Worm (Caenorhabditis elegans): Measurements from ENCODE around the gene ets-4.

Gene ets-4

DNA sequence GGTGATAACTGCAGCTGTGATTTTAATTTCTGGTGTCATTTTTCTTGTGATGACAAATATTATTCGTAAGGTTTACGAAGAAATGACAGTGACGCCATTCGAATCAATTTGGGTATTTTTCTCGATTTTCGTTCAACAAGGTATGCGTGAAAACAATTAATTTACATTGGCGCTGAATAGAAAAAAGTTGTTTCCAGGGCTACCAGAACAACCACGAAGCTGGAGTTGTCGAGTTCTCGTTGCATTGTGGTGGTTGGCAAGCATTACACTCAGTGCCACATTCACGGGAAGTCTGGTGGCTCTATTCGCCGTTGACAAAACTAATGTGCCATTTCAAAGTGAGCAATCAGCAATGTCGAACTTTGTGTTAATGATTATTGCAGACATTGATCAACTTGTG is 10.9 kb upstream of the ets-4 start:
- TF ChIP-seq ets-7 (tag; optimal IDR thresholded peaks at IDR 0.05), result no peak
- no peak for TF ChIP-seq aly-1 (tag; optimal IDR thresholded peaks at IDR 0.05)
- no peak for TF ChIP-seq ama-1 (optimal IDR thresholded peaks at IDR 0.05)
- TF ChIP-seq flt-1 (GFP tag; IDR thresholded peaks at IDR 0.05), result no peak
- TF ChIP-seq ceh-13 (GFP tag; optimal IDR thresholded peaks at IDR 0.05), result no peak
- no peak for TF ChIP-seq F13C5.2 (tag; optimal IDR thresholded peaks at IDR 0.05)
- TF ChIP-seq tbx-11 (GFP tag; IDR thresholded peaks at IDR 0.05), result no peak
- no peak for TF ChIP-seq sea-1 (GFP tag; conservative IDR thresholded peaks at IDR 0.05)
- no peak for TF ChIP-seq hnd-1 (tag; optimal IDR thresholded peaks at IDR 0.05)
- TF ChIP-seq tra-4 (tag; optimal IDR thresholded peaks at IDR 0.05), result no peak
- TF ChIP-seq scrt-1 (GFP tag; IDR thresholded peaks at IDR 0.05), result no peak
- TF ChIP-seq ceh-36 (tag; optimal IDR thresholded peaks at IDR 0.05), result no peak
- no peak for TF ChIP-seq hmg-4 (GFP tag; optimal IDR thresholded peaks at IDR 0.05)
- no peak for TF ChIP-seq tbx-37 (GFP tag; conservative IDR thresholded peaks at IDR 0.05)
- no peak for TF ChIP-seq hmbx-1 (tag; optimal IDR thresholded peaks at IDR 0.05)
- no peak for TF ChIP-seq B0310.2 (tag; optimal IDR thresholded peaks at IDR 0.05)
- TF ChIP-seq pes-1 (GFP tag; IDR thresholded peaks at IDR 0.05), result no peak

DNA sequence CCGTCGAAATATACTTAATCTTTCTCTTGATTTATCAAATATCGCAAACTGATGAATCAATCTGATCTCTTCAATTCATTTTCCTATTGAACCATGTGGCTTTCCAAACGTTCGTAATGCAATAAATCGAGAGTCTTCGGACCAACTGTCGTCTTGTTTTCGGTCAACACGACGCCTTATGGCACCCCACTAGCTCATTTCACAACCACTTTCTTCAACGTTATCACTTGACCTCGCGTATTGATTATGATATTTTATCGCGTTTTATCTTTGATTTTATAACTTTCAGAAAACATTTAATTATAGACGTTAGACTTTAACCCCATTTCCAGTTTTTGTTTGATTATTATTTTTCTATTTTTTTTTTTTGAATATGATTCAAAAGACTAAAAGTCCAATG is 8.9 kb upstream of the ets-4 start:
- no peak for TF ChIP-seq tra-4 (tag; optimal IDR thresholded peaks at IDR 0.05)
- no peak for TF ChIP-seq ets-7 (tag; optimal IDR thresholded peaks at IDR 0.05)
- no peak for TF ChIP-seq ceh-36 (tag; optimal IDR thresholded peaks at IDR 0.05)
- no peak for TF ChIP-seq pes-1 (GFP tag; IDR thresholded peaks at IDR 0.05)
- TF ChIP-seq ama-1 (optimal IDR thresholded peaks at IDR 0.05), result no peak
- no peak for TF ChIP-seq flt-1 (GFP tag; IDR thresholded peaks at IDR 0.05)
- TF ChIP-seq scrt-1 (GFP tag; IDR thresholded peaks at IDR 0.05), result no peak
- TF ChIP-seq tbx-37 (GFP tag; conservative IDR thresholded peaks at IDR 0.05), result no peak

DNA sequence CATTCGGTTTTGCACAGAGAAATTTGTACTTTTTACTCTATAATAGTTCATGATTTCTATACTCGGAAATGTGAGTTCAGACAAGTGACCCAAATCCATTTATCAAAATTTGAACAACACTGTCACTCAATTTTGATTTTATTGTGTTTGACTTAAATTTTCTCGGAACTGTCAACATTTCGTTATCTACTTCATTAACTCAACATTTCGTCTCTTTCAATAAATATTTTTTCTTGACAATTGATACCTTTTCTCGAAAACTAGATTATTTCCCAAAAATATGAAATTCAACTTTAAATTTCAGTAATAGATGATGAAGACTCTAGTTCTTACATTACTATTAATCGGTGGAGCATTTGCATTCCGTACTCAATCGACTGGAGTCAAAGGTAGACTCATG is 8.1 kb upstream of the ets-4 start, which contains the start of gene ttr-36:
Gene ttr-36, plus strand, starts transcription at position 301 of the 400 bp plus-strand sequence.
- no peak for TF ChIP-seq tbx-37 (GFP tag; conservative IDR thresholded peaks at IDR 0.05)
- TF ChIP-seq tbx-11 (GFP tag; IDR thresholded peaks at IDR 0.05), result no peak
- no peak for TF ChIP-seq hmg-4 (GFP tag; optimal IDR thresholded peaks at IDR 0.05)

DNA sequence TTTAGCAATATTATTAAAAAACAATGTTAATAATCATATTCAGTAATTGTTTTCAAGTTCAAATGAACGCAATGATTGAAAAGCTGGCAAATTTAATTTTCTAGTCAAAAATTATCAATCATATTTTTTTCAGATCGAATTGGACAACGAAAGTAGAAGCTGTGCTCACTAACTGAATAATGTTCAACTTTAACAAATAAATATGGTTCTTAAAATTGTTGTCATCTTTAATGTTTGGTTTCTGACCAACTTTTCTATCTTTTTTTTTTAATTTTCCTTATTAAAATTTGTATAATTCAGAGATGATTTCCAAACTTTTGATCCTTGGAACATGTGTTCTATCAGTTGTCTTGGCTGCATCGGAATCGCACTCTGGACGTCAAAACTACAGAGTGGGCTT is 6.7 kb upstream of the ets-4 start, which contains the start of gene ttr-35:
Gene ttr-35, plus strand, starts transcription at position 301 of the 400 bp plus-strand sequence.
- TF ChIP-seq hmg-4 (GFP tag; optimal IDR thresholded peaks at IDR 0.05) (no peak), ceh-36 (tag; optimal IDR thresholded peaks at IDR 0.05) (no peak), aly-1 (tag; optimal IDR thresholded peaks at IDR 0.05) (no peak), B0310.2 (tag; optimal IDR thresholded peaks at IDR 0.05) (no peak), ceh-13 (GFP tag; optimal IDR thresholded peaks at IDR 0.05) (no peak)

DNA sequence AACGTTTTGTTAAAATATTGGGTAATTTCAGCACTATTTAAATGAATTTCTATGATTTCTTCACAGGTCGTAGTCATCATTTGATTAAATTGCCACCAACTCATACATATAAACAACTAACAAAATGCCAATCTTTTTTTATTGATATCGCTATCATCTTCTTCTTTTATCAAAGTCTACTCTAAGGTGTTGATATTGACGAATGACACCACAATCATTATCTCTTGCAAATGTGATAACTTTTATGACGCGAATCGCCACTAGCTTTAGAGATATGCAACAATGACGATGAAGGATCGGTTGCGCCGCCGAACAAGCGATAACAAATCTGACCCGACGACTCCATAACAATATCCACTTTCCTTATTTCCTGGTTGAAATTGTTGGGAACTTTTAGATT is 4.2 kb upstream of the ets-4 start:
- no peak for TF ChIP-seq scrt-1 (GFP tag; IDR thresholded peaks at IDR 0.05)
- TF ChIP-seq tbx-11 (GFP tag; IDR thresholded peaks at IDR 0.05), result no peak
- no peak for TF ChIP-seq tbx-37 (GFP tag; conservative IDR thresholded peaks at IDR 0.05)
- TF ChIP-seq hmg-4 (GFP tag; optimal IDR thresholded peaks at IDR 0.05), result no peak
- no peak for TF ChIP-seq ceh-13 (GFP tag; optimal IDR thresholded peaks at IDR 0.05)
- no peak for TF ChIP-seq ets-7 (tag; optimal IDR thresholded peaks at IDR 0.05)
- no peak for TF ChIP-seq flt-1 (GFP tag; IDR thresholded peaks at IDR 0.05)
- no peak for TF ChIP-seq pes-1 (GFP tag; IDR thresholded peaks at IDR 0.05)
- no peak for TF ChIP-seq F13C5.2 (tag; optimal IDR thresholded peaks at IDR 0.05)
- TF ChIP-seq hnd-1 (tag; optimal IDR thresholded peaks at IDR 0.05), result no peak
- TF ChIP-seq tra-4 (tag; optimal IDR thresholded peaks at IDR 0.05), result no peak
- no peak for TF ChIP-seq aly-1 (tag; optimal IDR thresholded peaks at IDR 0.05)
- TF ChIP-seq ceh-36 (tag; optimal IDR thresholded peaks at IDR 0.05), result no peak
- TF ChIP-seq sea-1 (GFP tag; conservative IDR thresholded peaks at IDR 0.05), result no peak

DNA sequence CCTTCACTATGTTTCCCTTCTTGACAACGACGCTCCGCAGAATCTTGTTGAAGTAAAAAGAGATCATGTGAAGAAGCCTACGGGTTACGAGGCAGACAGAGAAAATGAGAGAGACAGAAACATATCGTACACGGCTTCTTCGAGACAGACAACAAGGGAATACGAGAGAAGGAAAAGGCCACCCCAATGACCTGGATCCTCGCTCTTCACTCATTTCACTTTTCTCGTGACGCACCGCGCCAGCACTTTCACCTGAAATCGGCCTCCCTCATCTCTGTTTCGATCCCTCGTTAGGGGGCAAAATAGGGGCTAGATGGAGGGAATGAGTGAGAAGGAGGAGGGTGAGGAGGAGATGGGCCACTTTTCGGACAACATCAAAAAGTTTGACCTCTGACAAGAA is 3.4 kb upstream of the ets-4 start:
- TF ChIP-seq flt-1 (GFP tag; IDR thresholded peaks at IDR 0.05) (no peak), tbx-37 (GFP tag; conservative IDR thresholded peaks at IDR 0.05) (no peak)

DNA sequence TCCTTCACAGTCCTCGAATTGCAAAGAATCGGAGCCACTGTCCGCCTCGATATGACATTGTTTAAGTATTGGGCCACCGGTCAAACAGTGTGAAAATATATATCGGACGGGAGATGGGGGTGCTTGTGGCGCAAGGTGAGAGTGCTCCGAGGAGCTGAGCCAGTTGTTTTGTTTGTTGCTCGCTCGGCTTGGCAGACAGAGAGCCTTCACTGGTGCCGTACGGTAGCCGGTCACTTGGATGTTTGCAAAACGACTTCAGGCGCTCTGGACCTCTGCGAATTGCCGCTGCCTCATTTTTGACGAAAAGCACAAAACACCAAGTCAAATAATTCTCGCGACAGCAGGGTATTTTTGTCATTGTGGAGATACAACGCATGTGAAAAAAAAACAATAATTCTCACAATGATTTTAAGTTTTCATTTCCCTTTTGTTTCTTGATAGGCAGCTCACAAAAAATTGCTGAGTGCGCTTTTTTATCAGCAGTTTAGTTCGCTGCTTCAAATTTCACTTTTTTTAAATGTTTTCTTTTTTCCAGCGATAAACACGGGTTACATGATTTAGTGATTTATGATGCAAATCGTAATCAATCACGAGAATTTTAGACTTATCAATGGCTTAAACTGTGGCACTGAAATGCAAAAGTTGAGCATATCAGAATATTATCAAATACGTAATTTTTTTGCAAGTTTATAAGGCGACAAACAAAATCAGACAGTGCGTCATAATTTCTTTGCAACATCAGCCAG is 1.5 kb upstream of the ets-4 start:
- TF ChIP-seq hmg-4 (GFP tag; optimal IDR thresholded peaks at IDR 0.05), result no peak
- no peak for TF ChIP-seq tra-4 (tag; optimal IDR thresholded peaks at IDR 0.05)
- TF ChIP-seq F13C5.2 (tag; optimal IDR thresholded peaks at IDR 0.05), result no peak
- TF ChIP-seq ama-1 (optimal IDR thresholded peaks at IDR 0.05), result no peak
- TF ChIP-seq tbx-37 (GFP tag; conservative IDR thresholded peaks at IDR 0.05), result no peak
- no peak for TF ChIP-seq hmbx-1 (tag; optimal IDR thresholded peaks at IDR 0.05)
- TF ChIP-seq B0310.2 (tag; optimal IDR thresholded peaks at IDR 0.05), result no peak
- no peak for TF ChIP-seq pes-1 (GFP tag; IDR thresholded peaks at IDR 0.05)
- no peak for TF ChIP-seq tbx-11 (GFP tag; IDR thresholded peaks at IDR 0.05)
- TF ChIP-seq ets-7 (tag; optimal IDR thresholded peaks at IDR 0.05), result no peak
- TF ChIP-seq flt-1 (GFP tag; IDR thresholded peaks at IDR 0.05), result no peak
- TF ChIP-seq sea-1 (GFP tag; conservative IDR thresholded peaks at IDR 0.05), result no peak
- TF ChIP-seq ceh-13 (GFP tag; optimal IDR thresholded peaks at IDR 0.05), result no peak
- no peak for TF ChIP-seq ceh-36 (tag; optimal IDR thresholded peaks at IDR 0.05)
- TF ChIP-seq scrt-1 (GFP tag; IDR thresholded peaks at IDR 0.05), result no peak
- no peak for TF ChIP-seq hnd-1 (tag; optimal IDR thresholded peaks at IDR 0.05)
- no peak for TF ChIP-seq aly-1 (tag; optimal IDR thresholded peaks at IDR 0.05)

DNA sequence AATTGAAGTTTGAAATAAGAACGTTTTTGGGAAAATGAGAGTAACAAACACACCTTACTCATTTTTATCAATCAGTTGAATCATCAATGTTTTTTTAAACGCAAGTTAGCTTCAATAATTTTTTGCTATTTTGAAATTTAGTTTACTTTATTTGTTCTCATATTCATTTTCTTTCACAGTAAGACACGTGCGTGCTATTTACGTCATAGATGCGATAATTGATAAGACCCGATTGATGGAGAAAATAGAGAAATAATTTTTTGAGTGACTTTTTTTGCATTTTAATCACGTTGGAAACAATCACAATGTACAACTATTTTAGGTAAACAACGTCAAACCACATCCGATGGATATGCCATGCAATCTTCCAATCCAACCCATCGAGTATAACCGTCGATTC is 790 bp downstream of the ets-4 start:
- TF ChIP-seq hnd-1 (tag; optimal IDR thresholded peaks at IDR 0.05), result no peak
- no peak for TF ChIP-seq flt-1 (GFP tag; IDR thresholded peaks at IDR 0.05)
- TF ChIP-seq hmbx-1 (tag; optimal IDR thresholded peaks at IDR 0.05), result no peak
- TF ChIP-seq sea-1 (GFP tag; conservative IDR thresholded peaks at IDR 0.05), result no peak
- TF ChIP-seq tbx-11 (GFP tag; IDR thresholded peaks at IDR 0.05), result no peak
- TF ChIP-seq scrt-1 (GFP tag; IDR thresholded peaks at IDR 0.05), result no peak
- no peak for TF ChIP-seq aly-1 (tag; optimal IDR thresholded peaks at IDR 0.05)
- TF ChIP-seq ceh-13 (GFP tag; optimal IDR thresholded peaks at IDR 0.05), result no peak
- no peak for TF ChIP-seq ama-1 (optimal IDR thresholded peaks at IDR 0.05)
- TF ChIP-seq F13C5.2 (tag; optimal IDR thresholded peaks at IDR 0.05), result no peak
- TF ChIP-seq hmg-4 (GFP tag; optimal IDR thresholded peaks at IDR 0.05), result no peak
- TF ChIP-seq tbx-37 (GFP tag; conservative IDR thresholded peaks at IDR 0.05), result no peak
- TF ChIP-seq ceh-36 (tag; optimal IDR thresholded peaks at IDR 0.05), result no peak

Measured in whole organism, early embryonic.